Worm (Caenorhabditis elegans): Measurements from ENCODE around the gene uda-1.
"Not testable (repeated sequence)": the region's sequence is repeated elsewhere in the genome, so short reads cannot be mapped to it uniquely, and the experiment has no call there.

The uda-1 gene

ce11 chrV:10004048-10004761 is at the start of gene uda-1:
Gene uda-1, plus strand, starts transcription at chrV:10004755.
- TF ChIP-seq lsy-2 (tag; optimal IDR thresholded peaks at IDR 0.05); nhr-76 (tag; optimal IDR thresholded peaks at IDR 0.05); unc-62 (GFP tag; optimal IDR thresholded peaks at IDR 0.05): not testable (repeated sequence)

- no peak for TF ChIP-seq lin-32 (GFP tag; optimal IDR thresholded peaks at IDR 0.05)
- TF ChIP-seq zip-8 (tag; optimal IDR thresholded peaks at IDR 0.05) = no peak
- no peak for TF ChIP-seq mab-5 (tag; optimal IDR thresholded peaks at IDR 0.05)
- TF ChIP-seq ceh-43 (GFP tag; optimal IDR thresholded peaks at IDR 0.05) = no peak
- TF ChIP-seq ceh-39 (tag; optimal IDR thresholded peaks at IDR 0.05) = no peak
- no peak for TF ChIP-seq nhr-76 (tag; optimal IDR thresholded peaks at IDR 0.05)
- TF ChIP-seq tbx-8 (GFP tag; optimal IDR thresholded peaks at IDR 0.05) = no peak
Measured at ce11 chrV:9958231-9958630, 46.3 kb upstream of the uda-1 start, which contains the start of gene anmt-3. Gene anmt-3, minus strand, starts transcription at chrV:9958331.

DNA sequence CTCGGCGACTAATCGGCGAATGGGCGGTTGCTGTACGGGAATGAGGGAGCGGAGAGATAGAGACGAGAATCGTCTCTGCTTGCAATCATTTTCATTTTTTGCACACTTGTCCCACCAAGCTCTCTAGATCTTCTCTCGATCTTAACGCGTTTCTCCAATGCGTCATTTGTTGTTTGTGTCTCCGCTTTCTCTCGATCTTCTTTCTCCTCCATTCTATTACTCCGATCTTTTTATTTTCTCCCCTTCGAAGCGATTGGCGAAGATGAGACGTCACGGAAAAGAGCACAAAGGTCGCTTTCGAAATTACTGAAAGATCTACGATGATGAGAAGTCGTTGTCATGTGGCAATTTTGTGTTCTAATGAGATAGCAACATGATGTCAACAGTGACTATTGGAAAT is 45.9 kb upstream of the uda-1 start:
- TF ChIP-seq mab-5 (tag; optimal IDR thresholded peaks at IDR 0.05) = peak; percentile 35
- TF ChIP-seq zip-8 (tag; optimal IDR thresholded peaks at IDR 0.05) = no peak
- peak; percentile 66 for TF ChIP-seq unc-120 (tag; optimal IDR thresholded peaks at IDR 0.05; ENCODE audit: poor library complexity, severe bottlenecking)
- TF ChIP-seq sptf-1 (tag; optimal IDR thresholded peaks at IDR 0.05) = no peak
- peak; percentile 98 for TF ChIP-seq hlh-1 (tag; optimal IDR thresholded peaks at IDR 0.05)
- TF ChIP-seq unc-62 (GFP tag; optimal IDR thresholded peaks at IDR 0.05) = peak; percentile 66
- no peak for TF ChIP-seq ces-1 (GFP tag; optimal IDR thresholded peaks at IDR 0.05)
- TF ChIP-seq elt-1 (tag; optimal IDR thresholded peaks at IDR 0.05; ENCODE audit: borderline replicate concordance, insufficient read depth) = no peak
- no peak for TF ChIP-seq mep-1 (tag; optimal IDR thresholded peaks at IDR 0.05)

DNA sequence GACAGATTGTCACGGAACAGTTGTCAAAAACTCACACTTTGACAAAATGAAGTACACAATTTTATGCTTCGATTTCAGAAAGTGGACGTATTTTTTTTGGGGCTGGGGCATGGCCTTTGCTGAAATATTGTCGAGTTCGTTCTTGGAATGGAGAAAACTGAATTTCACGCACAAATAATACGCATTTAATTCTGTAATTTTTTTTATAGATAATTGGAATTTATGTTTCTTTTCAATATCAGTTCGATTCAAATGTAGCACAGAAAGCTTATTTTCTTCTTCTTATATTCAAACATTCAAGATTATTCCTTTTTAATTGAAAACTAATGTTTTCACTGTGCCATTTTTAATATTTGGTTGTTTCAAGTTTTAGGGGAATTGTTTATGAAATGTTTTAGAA is 44.2 kb upstream of the uda-1 start, which contains the start of gene T07C12.10:
Gene T07C12.10, minus strand, starts transcription at position 101 of the 400 bp plus-strand sequence.
- no peak for TF ChIP-seq cnd-1 (tag; optimal IDR thresholded peaks at IDR 0.05)
- TF ChIP-seq snpc-4 (tag; optimal IDR thresholded peaks at IDR 0.05) = no peak
- no peak for TF ChIP-seq mls-2 (tag; optimal IDR thresholded peaks at IDR 0.05)
- no peak for TF ChIP-seq nhr-28 (tag; optimal IDR thresholded peaks at IDR 0.05)
- TF ChIP-seq nhr-76 (tag; optimal IDR thresholded peaks at IDR 0.05) = no peak
- no peak for TF ChIP-seq nhr-12 (tag; optimal IDR thresholded peaks at IDR 0.05)
- TF ChIP-seq mab-5 (tag; optimal IDR thresholded peaks at IDR 0.05) = no peak
- TF ChIP-seq hlh-1 (tag; optimal IDR thresholded peaks at IDR 0.05) = no peak
- TF ChIP-seq lsy-2 (tag; optimal IDR thresholded peaks at IDR 0.05) = no peak
- no peak for TF ChIP-seq ham-2 (GFP tag; optimal IDR thresholded peaks at IDR 0.05)
- TF ChIP-seq elt-3 (tag; optimal IDR thresholded peaks at IDR 0.05) = no peak
- TF ChIP-seq unc-120 (tag; optimal IDR thresholded peaks at IDR 0.05; ENCODE audit: poor library complexity, severe bottlenecking) = no peak
- no peak for TF ChIP-seq bed-3 (GFP tag; optimal IDR thresholded peaks at IDR 0.05)
- TF ChIP-seq unc-39 (tag; optimal IDR thresholded peaks at IDR 0.05) = no peak
- TF ChIP-seq unc-62 (GFP tag; optimal IDR thresholded peaks at IDR 0.05) = no peak
- TF ChIP-seq blmp-1 (tag; optimal IDR thresholded peaks at IDR 0.05) = no peak
- no peak for TF ChIP-seq sem-2 (GFP tag; optimal IDR thresholded peaks at IDR 0.05)
- no peak for TF ChIP-seq mep-1 (tag; optimal IDR thresholded peaks at IDR 0.05)

- TF ChIP-seq tbx-8 (GFP tag; optimal IDR thresholded peaks at IDR 0.05) (no peak), cnd-1 (tag; optimal IDR thresholded peaks at IDR 0.05) (no peak), zip-8 (tag; optimal IDR thresholded peaks at IDR 0.05) (no peak), nhr-237 (tag; optimal IDR thresholded peaks at IDR 0.05) (no peak), unc-62 (GFP tag; optimal IDR thresholded peaks at IDR 0.05) (no peak), sptf-1 (tag; optimal IDR thresholded peaks at IDR 0.05) (no peak), drap-1 (GFP tag; optimal IDR thresholded peaks at IDR 0.05) (no peak), ces-1 (GFP tag; optimal IDR thresholded peaks at IDR 0.05) (no peak), nhr-28 (tag; optimal IDR thresholded peaks at IDR 0.05) (no peak), ham-2 (GFP tag; optimal IDR thresholded peaks at IDR 0.05) (no peak), elt-1 (tag; optimal IDR thresholded peaks at IDR 0.05; ENCODE audit: borderline replicate concordance, insufficient read depth) (no peak), mab-5 (tag; optimal IDR thresholded peaks at IDR 0.05) (no peak)
Measured at ce11 chrV:9962394-9962793, 42.2 kb upstream of the uda-1 start, which contains the start of gene madf-4. Gene madf-4, minus strand, starts transcription at chrV:9962494.

All from whole organism, mixed stage, embryonic.